Worm (Caenorhabditis elegans) whole organism, L4/young adult: ENCODE data around the gene ZK512.10.

Experiments used
- W03F9.2 ChIP-seq: fragments of 150-350 bp; optimal IDR thresholded peaks from 2 replicates; lab custom pipeline; 2014; ENCODE audit warnings: missing biosample characterization, missing genetic modification characterization
- dao-5 ChIP-seq: sonication (generic microtip); optimal IDR thresholded peaks from 2 replicates; lab custom pipeline; 2016; ENCODE audit warnings: missing genotype, missing genetic modification characterization, moderate library complexity, missing compliant biosample characterization
- him-1 ChIP-seq: sonication (generic microtip); optimal IDR thresholded peaks from 2 replicates; lab custom pipeline; 2016; ENCODE audit warnings: missing genotype, missing genetic modification reagents, missing genetic modification characterization, missing compliant biosample characterization

The ZK512.10 gene

ce11 chrIII:9130588-9130987 lies at the start of gene ZK512.10:
ZK512.10 (plus strand) TSS chrIII:9130888.
- TF ChIP-seq him-1 (tag; lab: Kevin White, UChicago) (no peak), W03F9.2 (tag; lab: Kevin White, UChicago) (no peak), dao-5 (tag; lab: Kevin White, UChicago) (no peak)

- TF ChIP-seq dao-5 (tag; lab: Kevin White, UChicago): no peak
- TF ChIP-seq him-1 (tag; lab: Kevin White, UChicago): no peak
- TF ChIP-seq W03F9.2 (tag; lab: Kevin White, UChicago): no peak
Measured at ce11 chrIII:9081055-9081454, 49.6 kb upstream of the ZK512.10 start, which contains the start of gene far-1. far-1 (minus strand) TSS chrIII:9081179.

- TF ChIP-seq him-1 (tag; lab: Kevin White, UChicago) (no peak), W03F9.2 (tag; lab: Kevin White, UChicago) (no peak), dao-5 (tag; lab: Kevin White, UChicago) (no peak)
Measured at ce11 chrIII:9081763-9082162, 48.9 kb upstream of the ZK512.10 start, which contains the start of gene far-2. far-2 (plus strand) TSS chrIII:9081828.

DNA sequence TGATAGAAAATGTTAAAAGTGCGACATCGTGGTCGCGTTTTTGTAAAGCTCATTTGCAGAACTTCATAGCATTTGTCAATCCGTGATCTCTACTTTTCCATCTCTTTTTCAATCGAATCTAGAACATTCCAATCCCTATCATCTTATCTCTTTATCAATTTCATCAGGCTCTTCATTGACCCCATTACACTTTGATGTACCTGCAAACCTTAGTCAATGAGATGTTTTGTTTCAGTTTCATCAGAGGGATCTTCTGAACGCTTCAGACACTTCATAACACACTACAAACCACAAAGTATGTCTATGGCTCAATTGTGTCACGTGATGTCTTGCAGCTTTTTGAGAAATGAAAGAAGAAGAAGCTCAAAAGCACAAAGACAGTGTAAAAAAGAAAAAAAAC lies 47.6 kb upstream of the ZK512.10 start:
- TF ChIP-seq W03F9.2 (tag; lab: Kevin White, UChicago) (no peak), dao-5 (tag; lab: Kevin White, UChicago) (no peak), him-1 (tag; lab: Kevin White, UChicago) (no peak)

DNA sequence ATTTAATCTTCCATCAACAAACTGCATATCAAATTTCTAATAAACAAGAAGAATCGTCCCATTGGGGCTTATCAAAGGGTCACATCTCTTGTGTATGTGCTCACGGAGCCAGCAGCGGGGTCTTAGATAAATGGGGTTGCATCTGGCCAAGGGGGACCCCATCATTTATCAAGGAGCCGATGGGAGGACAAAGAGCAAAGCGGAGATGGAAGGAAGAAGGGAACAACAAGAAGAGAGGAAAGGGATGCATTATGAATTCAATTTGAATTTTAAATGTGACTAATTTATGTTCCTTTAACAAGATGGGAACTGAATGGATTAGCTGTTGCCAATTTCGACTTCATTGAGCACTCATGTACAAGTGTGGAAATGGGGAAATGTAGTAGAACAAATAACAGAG lies 46.4 kb upstream of the ZK512.10 start:
- TF ChIP-seq dao-5 (tag; lab: Kevin White, UChicago) (no peak), him-1 (tag; lab: Kevin White, UChicago) (peak; percentile 17)

DNA sequence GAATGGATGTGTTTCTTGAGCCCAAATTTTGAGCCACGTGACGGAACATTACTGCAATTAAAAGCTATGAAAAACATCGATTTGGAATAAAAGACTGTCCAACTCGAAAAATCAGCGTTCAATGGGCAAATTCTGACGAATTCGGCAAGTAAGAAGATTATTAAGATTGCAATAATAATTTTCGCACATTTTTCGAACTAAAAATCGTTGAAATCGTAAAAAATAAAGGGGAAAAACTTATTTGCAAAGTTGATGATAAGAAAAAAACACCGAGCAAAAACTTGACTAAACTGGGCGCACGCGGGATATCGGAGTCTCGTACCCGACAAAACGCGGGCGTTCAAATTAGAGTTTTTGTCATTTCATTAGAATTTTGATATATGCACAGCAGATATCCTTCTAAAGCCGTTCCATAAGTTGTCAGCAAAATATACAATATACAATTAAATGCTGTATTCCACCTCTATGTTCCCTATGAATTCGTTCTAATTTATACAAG lies 41.3 kb upstream of the ZK512.10 start, which contains the start of the genes mccc-2 and mrpl-44:
Gene mccc-2 (minus strand): TSS at position 51 of the 499 bp plus-strand sequence.
Gene mrpl-44 (minus strand): TSS at position 51 of the 499 bp plus-strand sequence.
- TF ChIP-seq him-1 (tag; lab: Kevin White, UChicago): no peak
- TF ChIP-seq W03F9.2 (tag; lab: Kevin White, UChicago): no peak
- no peak for TF ChIP-seq dao-5 (tag; lab: Kevin White, UChicago)

ce11 chrIII:9091392-9092291 lies 39.0 kb upstream of the ZK512.10 start, which contains the start of gene glp-1:
glp-1 (plus strand) TSS chrIII:9092241.
- TF ChIP-seq W03F9.2 (tag; lab: Kevin White, UChicago) (no peak), him-1 (tag; lab: Kevin White, UChicago) (no peak), dao-5 (tag; lab: Kevin White, UChicago) (no peak)

- TF ChIP-seq dao-5 (tag; lab: Kevin White, UChicago) (no peak), W03F9.2 (tag; lab: Kevin White, UChicago) (no peak), him-1 (tag; lab: Kevin White, UChicago) (no peak)
Measured at ce11 chrIII:9101212-9101611, 29.5 kb upstream of the ZK512.10 start, which contains the start of gene ZK507.1. ZK507.1 (minus strand) TSS chrIII:9101312.

- TF ChIP-seq him-1 (tag; lab: Kevin White, UChicago) (no peak), dao-5 (tag; lab: Kevin White, UChicago) (no peak), W03F9.2 (tag; lab: Kevin White, UChicago) (no peak)
Measured at ce11 chrIII:9103643-9104042, 27.0 kb upstream of the ZK512.10 start, which contains the start of gene dos-1. dos-1 (plus strand) TSS chrIII:9103943.

- TF ChIP-seq him-1 (tag; lab: Kevin White, UChicago) (peak; percentile 8), dao-5 (tag; lab: Kevin White, UChicago) (no peak), W03F9.2 (tag; lab: Kevin White, UChicago) (no peak)
Measured at ce11 chrIII:9104060-9104459, 26.6 kb upstream of the ZK512.10 start.

- TF ChIP-seq W03F9.2 (tag; lab: Kevin White, UChicago) (no peak), him-1 (tag; lab: Kevin White, UChicago) (no peak), dao-5 (tag; lab: Kevin White, UChicago) (no peak)
Measured at ce11 chrIII:9105653-9106052, 25.0 kb upstream of the ZK512.10 start.

DNA sequence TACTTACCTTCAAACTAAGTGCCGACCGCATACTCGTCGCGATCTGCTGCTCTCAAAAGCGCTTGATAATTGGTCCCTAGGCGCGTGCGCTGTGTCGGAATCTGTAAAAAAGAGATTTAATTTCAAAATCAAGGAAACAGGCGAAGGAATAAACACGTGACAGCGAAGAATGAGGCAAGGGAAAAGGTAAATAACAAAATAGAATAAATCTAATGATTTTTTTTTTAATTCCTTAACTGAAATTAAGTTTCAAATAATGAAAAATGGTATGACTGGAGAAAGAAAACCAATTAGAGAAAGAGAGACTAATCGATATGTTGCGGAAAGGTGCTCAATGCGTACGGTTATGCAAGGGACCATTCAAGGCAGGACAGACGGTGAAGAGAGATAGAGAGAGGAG lies 21.5 kb upstream of the ZK512.10 start, which contains the start of gene cya-1:
Gene cya-1 (minus strand): TSS at position 101 of the 400 bp plus-strand sequence.
- TF ChIP-seq him-1 (tag; lab: Kevin White, UChicago) (no peak), W03F9.2 (tag; lab: Kevin White, UChicago) (no peak), dao-5 (tag; lab: Kevin White, UChicago) (no peak)

DNA sequence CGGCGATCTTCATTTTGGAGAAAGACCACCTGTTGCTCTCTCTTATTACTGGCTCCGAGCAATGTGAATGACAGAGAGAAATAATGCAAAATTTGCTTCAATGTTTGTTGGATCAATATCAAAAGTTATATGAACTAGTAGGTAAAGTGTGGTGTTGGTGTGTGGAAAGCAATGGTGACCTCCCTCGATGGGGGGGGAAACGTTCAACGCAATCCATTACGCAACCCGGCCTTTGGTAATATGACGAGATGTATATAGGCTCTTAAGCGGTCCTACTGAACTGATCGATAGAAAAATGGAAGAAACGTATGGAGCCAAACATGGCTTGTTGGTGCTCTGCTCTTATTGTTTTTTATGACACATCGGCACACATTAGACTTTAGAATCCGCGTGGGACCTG lies 21.0 kb upstream of the ZK512.10 start:
- TF ChIP-seq dao-5 (tag; lab: Kevin White, UChicago) (no peak), W03F9.2 (tag; lab: Kevin White, UChicago) (no peak), him-1 (tag; lab: Kevin White, UChicago) (no peak)
